Worm (Caenorhabditis elegans): ENCODE measurements around the gene mec-5.

The mec-5 gene

ce11 chrX:15943709-15944108, at the start of gene mec-5:
TSS of gene mec-5 (plus strand) at chrX:15944009.
- no peak for TF ChIP-seq him-1 (tag; optimal IDR thresholded peaks at IDR 0.05)
- no peak for TF ChIP-seq W03F9.2 (tag; optimal IDR thresholded peaks at IDR 0.05)
- TF ChIP-seq dao-5 (tag; optimal IDR thresholded peaks at IDR 0.05), result no peak

- TF ChIP-seq him-1 (tag; optimal IDR thresholded peaks at IDR 0.05), result no peak
- no peak for TF ChIP-seq dao-5 (tag; optimal IDR thresholded peaks at IDR 0.05)
- TF ChIP-seq W03F9.2 (tag; optimal IDR thresholded peaks at IDR 0.05), result no peak
Observed at ce11 chrX:15901214-15901613, 42.6 kb upstream of the mec-5 start.

ce11 chrX:15902835-15903234, 41.0 kb upstream of the mec-5 start:
- TF ChIP-seq dao-5 (tag; optimal IDR thresholded peaks at IDR 0.05) (no peak), him-1 (tag; optimal IDR thresholded peaks at IDR 0.05) (no peak), W03F9.2 (tag; optimal IDR thresholded peaks at IDR 0.05) (no peak)

- TF ChIP-seq him-1 (tag; optimal IDR thresholded peaks at IDR 0.05) (no peak), W03F9.2 (tag; optimal IDR thresholded peaks at IDR 0.05) (no peak), dao-5 (tag; optimal IDR thresholded peaks at IDR 0.05) (no peak)
Observed at ce11 chrX:15910328-15910727, 33.5 kb upstream of the mec-5 start, which contains the start of gene npr-33. TSS of gene npr-33 (plus strand) at chrX:15910628.

ce11 chrX:15912841-15913240, 31.0 kb upstream of the mec-5 start:
- TF ChIP-seq him-1 (tag; optimal IDR thresholded peaks at IDR 0.05) (no peak), W03F9.2 (tag; optimal IDR thresholded peaks at IDR 0.05) (no peak), dao-5 (tag; optimal IDR thresholded peaks at IDR 0.05) (no peak)

- TF ChIP-seq W03F9.2 (tag; optimal IDR thresholded peaks at IDR 0.05), result no peak
- TF ChIP-seq him-1 (tag; optimal IDR thresholded peaks at IDR 0.05), result no peak
- TF ChIP-seq dao-5 (tag; optimal IDR thresholded peaks at IDR 0.05), result no peak
Observed at ce11 chrX:15915774-15916173, 28.0 kb upstream of the mec-5 start.

ce11 chrX:15917000-15917399, 26.8 kb upstream of the mec-5 start, which contains the start of the genes F31B9.4 and F31B9.2:
TSS of gene F31B9.4 (minus strand) at chrX:15917100.
TSS of gene F31B9.2 (plus strand) at chrX:15917367.
- no peak for TF ChIP-seq him-1 (tag; optimal IDR thresholded peaks at IDR 0.05)
- TF ChIP-seq W03F9.2 (tag; optimal IDR thresholded peaks at IDR 0.05), result no peak
- TF ChIP-seq dao-5 (tag; optimal IDR thresholded peaks at IDR 0.05), result no peak

ce11 chrX:15919372-15919771, 24.4 kb upstream of the mec-5 start, which contains the start of gene F31B9.7:
TSS of gene F31B9.7 (plus strand) at chrX:15919672.
- TF ChIP-seq W03F9.2 (tag; optimal IDR thresholded peaks at IDR 0.05), result no peak
- TF ChIP-seq dao-5 (tag; optimal IDR thresholded peaks at IDR 0.05), result no peak
- TF ChIP-seq him-1 (tag; optimal IDR thresholded peaks at IDR 0.05), result no peak

- TF ChIP-seq him-1 (tag; optimal IDR thresholded peaks at IDR 0.05) (no peak), dao-5 (tag; optimal IDR thresholded peaks at IDR 0.05) (no peak), W03F9.2 (tag; optimal IDR thresholded peaks at IDR 0.05) (no peak)
Observed at ce11 chrX:15923440-15923839, 20.4 kb upstream of the mec-5 start, which contains the start of gene F31B9.3. TSS of gene F31B9.3 (plus strand) at chrX:15923740.

- no peak for TF ChIP-seq W03F9.2 (tag; optimal IDR thresholded peaks at IDR 0.05)
- no peak for TF ChIP-seq dao-5 (tag; optimal IDR thresholded peaks at IDR 0.05)
- TF ChIP-seq him-1 (tag; optimal IDR thresholded peaks at IDR 0.05), result no peak
Observed at ce11 chrX:15932859-15933258, 10.9 kb upstream of the mec-5 start.

- TF ChIP-seq dao-5 (tag; optimal IDR thresholded peaks at IDR 0.05), result no peak
- no peak for TF ChIP-seq W03F9.2 (tag; optimal IDR thresholded peaks at IDR 0.05)
- TF ChIP-seq him-1 (tag; optimal IDR thresholded peaks at IDR 0.05), result no peak
Observed at ce11 chrX:15937854-15938253, 6.0 kb upstream of the mec-5 start.

- TF ChIP-seq dao-5 (tag; optimal IDR thresholded peaks at IDR 0.05) (no peak), him-1 (tag; optimal IDR thresholded peaks at IDR 0.05) (no peak), W03F9.2 (tag; optimal IDR thresholded peaks at IDR 0.05) (no peak)
Observed at ce11 chrX:15939224-15939623, 4.6 kb upstream of the mec-5 start, which contains the start of gene mrp-3. TSS of gene mrp-3 (minus strand) at chrX:15939324.

- TF ChIP-seq W03F9.2 (tag; optimal IDR thresholded peaks at IDR 0.05), result no peak
- no peak for TF ChIP-seq him-1 (tag; optimal IDR thresholded peaks at IDR 0.05)
- TF ChIP-seq dao-5 (tag; optimal IDR thresholded peaks at IDR 0.05), result no peak
Observed at ce11 chrX:15939759-15940334, 4.0 kb upstream of the mec-5 start.

ce11 chrX:15944198-15944597, 389 bp downstream of the mec-5 start:
- no peak for TF ChIP-seq W03F9.2 (tag; optimal IDR thresholded peaks at IDR 0.05)
- no peak for TF ChIP-seq him-1 (tag; optimal IDR thresholded peaks at IDR 0.05)
- no peak for TF ChIP-seq dao-5 (tag; optimal IDR thresholded peaks at IDR 0.05)

- no peak for TF ChIP-seq W03F9.2 (tag; optimal IDR thresholded peaks at IDR 0.05)
- TF ChIP-seq him-1 (tag; optimal IDR thresholded peaks at IDR 0.05), result no peak
- no peak for TF ChIP-seq dao-5 (tag; optimal IDR thresholded peaks at IDR 0.05)
Observed at ce11 chrX:15945806-15946205, 2.0 kb downstream of the mec-5 start.

Measured in whole organism, L4/young adult.